Fruit fly (Drosophila melanogaster): ENCODE measurements around the gene PIG-F.

dm6 chr3L:19585979-19586378, 26.3 kb upstream of the PIG-F start, which contains the start of the genes CG9231 and CG9330:
- TF ChIP-seq CTCF (optimal IDR thresholded peaks at IDR 0.05): no peak
- no peak for TF ChIP-seq CG8478 (optimal IDR thresholded peaks at IDR 0.05)
